Worm (Caenorhabditis elegans) whole organism, L4/young adult: Measurements from ENCODE around the gene F11E6.9.

Experiments
- W03F9.2 ChIP-seq: fragments of 150-350 bp; optimal IDR thresholded peaks from 2 replicates; lab custom pipeline; 2014; ENCODE audit warnings: missing biosample characterization, missing genetic modification characterization
- dao-5 ChIP-seq: sonication (generic microtip); optimal IDR thresholded peaks from 2 replicates; lab custom pipeline; 2016; ENCODE audit warnings: missing genotype, missing genetic modification characterization, moderate library complexity, missing compliant biosample characterization
- him-1 ChIP-seq: sonication (generic microtip); optimal IDR thresholded peaks from 2 replicates; lab custom pipeline; 2016; ENCODE audit warnings: missing genotype, missing genetic modification reagents, missing genetic modification characterization, missing compliant biosample characterization

DNA sequence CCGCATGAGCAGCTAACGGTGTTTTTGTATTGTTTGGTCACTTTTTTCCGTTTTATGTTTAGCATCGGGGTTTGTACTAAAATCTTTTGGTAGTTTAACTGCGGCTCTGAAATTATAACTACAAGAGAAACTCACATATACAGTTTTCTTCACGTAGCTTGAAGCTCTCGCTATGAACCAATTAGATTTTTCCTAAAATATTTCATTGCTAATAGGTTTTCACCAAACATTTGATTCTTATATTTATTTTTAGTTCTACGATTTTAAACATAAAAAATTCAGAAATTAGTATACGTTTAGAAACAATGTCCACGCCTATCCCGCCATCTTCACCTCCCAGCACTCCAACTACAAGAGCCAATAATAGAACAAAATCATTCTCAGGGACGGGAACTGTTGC lies 47.7 kb downstream of the F11E6.9 start, which contains the start of gene C06A12.3:
- TF ChIP-seq him-1 = no peak
- TF ChIP-seq W03F9.2 (tag; lab: Kevin White, UChicago) = no peak
- no peak for TF ChIP-seq dao-5 (tag; lab: Kevin White, UChicago)
